Fruit fly (Drosophila melanogaster) S2 (cell line): ENCODE data around the gene stx.

Experiments used
- CG8478 ChIP-seq: fragments of >200 bp; optimal IDR thresholded peaks from 2 replicates; lab custom pipeline; 2018
- CTCF ChIP-seq, 2 experiments: fragments of >200 bp; optimal IDR thresholded peaks; 2 replicates each; lab custom pipeline; 2018

- no peak for TF ChIP-seq CG8478 (lab: Kevin White, UChicago)
- TF ChIP-seq CTCF (optimal IDR thresholded peaks at IDR 0.05; lab: Kevin White, UChicago), result no peak
These were observed 829 bp upstream of the stx start for dm6 chrX:10745590-10745953.
